Worm (Caenorhabditis elegans): ENCODE data around the gene far-7.

Gene far-7

ce11 chrII:285627-286550 lies 33.7 kb upstream of the far-7 start, which contains the start of gene B0432.10 (continued):
- TF ChIP-seq hmg-11 (tag; optimal IDR thresholded peaks at IDR 0.05) (peak; percentile 18), eor-1 (tag; optimal IDR thresholded peaks at IDR 0.05) (no peak), ceh-16 (tag; optimal IDR thresholded peaks at IDR 0.05) (no peak), jun-1 (tag; optimal IDR thresholded peaks at IDR 0.05) (no peak), unc-39 (tag; optimal IDR thresholded peaks at IDR 0.05) (no peak), ztf-11 (tag; optimal IDR thresholded peaks at IDR 0.05) (no peak), fkh-2 (tag; optimal IDR thresholded peaks at IDR 0.05) (no peak), zag-1 (tag; optimal IDR thresholded peaks at IDR 0.05) (no peak), aly-2 (tag; optimal IDR thresholded peaks at IDR 0.05) (no peak), snpc-4 (tag; optimal IDR thresholded peaks at IDR 0.05) (peak; percentile 91), pha-4 (tag; optimal IDR thresholded peaks at IDR 0.05) (peak; percentile 94), nhr-12 (tag; optimal IDR thresholded peaks at IDR 0.05) (no peak), ZK546.5 (tag; optimal IDR thresholded peaks at IDR 0.05) (no peak), fkh-10 (GFP tag; optimal IDR thresholded peaks at IDR 0.05) (peak; percentile 8), ama-1 (optimal IDR thresholded peaks at IDR 0.05) (peak; percentile 40), unc-62 (GFP tag; optimal IDR thresholded peaks at IDR 0.05) (no peak), daf-12 (tag; optimal IDR thresholded peaks at IDR 0.05) (no peak), nfya-1 (tag; optimal IDR thresholded peaks at IDR 0.05; ENCODE audit: insufficient read depth) (peak; percentile 88), egl-5 (tag; optimal IDR thresholded peaks at IDR 0.05) (peak; percentile 58), lsy-12 (tag; optimal IDR thresholded peaks at IDR 0.05) (peak; percentile 42), nhr-11 (tag; optimal IDR thresholded peaks at IDR 0.05) (no peak), R02D3.7 (tag; optimal IDR thresholded peaks at IDR 0.05) (peak; percentile 56), nhr-28 (tag; optimal IDR thresholded peaks at IDR 0.05) (no peak), nhr-67 (tag; optimal IDR thresholded peaks at IDR 0.05) (no peak)

ce11 chrII:286551-286724 lies 33.2 kb upstream of the far-7 start, which contains the start of gene misc-1:
Gene misc-1, plus strand, starts transcription at chrII:286625.
- TF ChIP-seq ceh-28 (tag; optimal IDR thresholded peaks at IDR 0.05) = peak; percentile 0
- TF ChIP-seq unc-62 (GFP tag; optimal IDR thresholded peaks at IDR 0.05) = no peak

ce11 chrII:288705-289205 lies 30.8 kb upstream of the far-7 start, which contains the start of gene mrpl-41:
Gene mrpl-41, plus strand, starts transcription at chrII:288939.
- TF ChIP-seq lin-39 (tag; optimal IDR thresholded peaks at IDR 0.05) (no peak), elt-2 (tag; optimal IDR thresholded peaks at IDR 0.05) (peak; percentile 4), fos-1 (tag; optimal IDR thresholded peaks at IDR 0.05) (no peak), lsy-12 (tag; optimal IDR thresholded peaks at IDR 0.05) (peak; percentile 7), nhr-43 (tag; optimal IDR thresholded peaks at IDR 0.05; ENCODE audit: poor library complexity, severe bottlenecking) (peak; percentile 48), ama-1 (optimal IDR thresholded peaks at IDR 0.05) (peak; percentile 17), hmg-11 (tag; optimal IDR thresholded peaks at IDR 0.05) (no peak)

ce11 chrII:290282-290681 lies 29.3 kb upstream of the far-7 start, which contains the start of gene djr-1.1:
Gene djr-1.1, plus strand, starts transcription at chrII:290582.
- TF ChIP-seq snpc-4 (tag; optimal IDR thresholded peaks at IDR 0.05) (no peak), fos-1 (tag; optimal IDR thresholded peaks at IDR 0.05) (no peak), pqm-1 (tag; optimal IDR thresholded peaks at IDR 0.05) (no peak), nhr-12 (tag; optimal IDR thresholded peaks at IDR 0.05) (no peak), aly-2 (tag; optimal IDR thresholded peaks at IDR 0.05) (no peak), ceh-28 (tag; optimal IDR thresholded peaks at IDR 0.05) (no peak), ztf-4 (tag; optimal IDR thresholded peaks at IDR 0.05) (no peak), fkh-10 (GFP tag; optimal IDR thresholded peaks at IDR 0.05) (no peak), R02D3.7 (tag; optimal IDR thresholded peaks at IDR 0.05) (no peak), zag-1 (tag; optimal IDR thresholded peaks at IDR 0.05) (no peak), ama-1 (optimal IDR thresholded peaks at IDR 0.05) (no peak), ceh-9 (tag; optimal IDR thresholded peaks at IDR 0.05) (no peak), unc-62 (GFP tag; optimal IDR thresholded peaks at IDR 0.05) (no peak), nhr-76 (tag; optimal IDR thresholded peaks at IDR 0.05) (no peak), elt-2 (tag; optimal IDR thresholded peaks at IDR 0.05) (no peak), egl-27 (tag; optimal IDR thresholded peaks at IDR 0.05) (no peak), tbx-2 (tag; optimal IDR thresholded peaks at IDR 0.05) (no peak), nhr-11 (tag; optimal IDR thresholded peaks at IDR 0.05) (no peak)

Data from whole organism, L3 larva.